Worm (Caenorhabditis elegans) whole organism, L1 larva: ENCODE data around the gene F18E9.7.

Experiments
- C04F5.9 ChIP-seq: sonication (generic microtip); optimal IDR thresholded peaks from 2 replicates; lab custom pipeline; 2016; ENCODE audit warnings: missing genetic modification characterization, missing compliant biosample characterization
- C16A3.4 ChIP-seq: fragments of 150-350 bp; optimal IDR thresholded peaks from 2 replicates; lab custom pipeline; 2014; ENCODE audit warnings: missing biosample characterization, missing genetic modification characterization
- F16B12.6 ChIP-seq: fragments of 150-350 bp; optimal IDR thresholded peaks from 2 replicates; lab custom pipeline; 2014; ENCODE audit warnings: missing biosample characterization, missing genetic modification characterization
- Y116A8C.19 ChIP-seq: sonication (generic microtip); optimal IDR thresholded peaks from 2 replicates; lab custom pipeline; 2016; ENCODE audit warnings: missing compliant biosample characterization, missing genetic modification characterization, borderline replicate concordance
- alr-1 ChIP-seq: fragments of 200-800 bp; sonication (Bioruptor generic); optimal IDR thresholded peaks from 2 replicates; lab custom pipeline; 2018; ENCODE audit warnings: borderline replicate concordance, mild to moderate bottlenecking, missing genetic modification characterization, missing compliant biosample characterization
- blmp-1 ChIP-seq: fragments of 150-350 bp; optimal IDR thresholded peaks from 2 replicates; lab custom pipeline; 2014; ENCODE audit warnings: missing biosample characterization, missing genetic modification characterization
- ceh-82 ChIP-seq, 3 experiments: fragments of 150-350 bp in 1 of 3; sonication (generic microtip) in 2 of 3; optimal IDR thresholded peaks; 2 replicates each; lab custom pipeline; 2014 to 2017; ENCODE audit warnings: missing biosample characterization in 3 of 3, missing genetic modification characterization in 3 of 3
- ceh-90 ChIP-seq: sonication (generic microtip); optimal IDR thresholded peaks from 2 replicates; lab custom pipeline; 2016; ENCODE audit warnings: missing genetic modification characterization, missing compliant biosample characterization
- dpl-1 ChIP-seq, 3 experiments: fragments of 150-350 bp in 2 of 3; sonication (generic microtip) in 1 of 3; optimal IDR thresholded peaks; 2 replicates each; lab custom pipeline; 2014 to 2017; ENCODE audit warnings: missing biosample characterization in 3 of 3, missing genetic modification characterization in 3 of 3, missing genetic modification reagents in 3 of 3
- efl-1 ChIP-seq, 4 experiments: fragments of 150-350 bp; optimal IDR thresholded peaks in 3 of 4; peaks in 1 of 4; 1 replicate in 1 of 4; 2 replicates in 3 of 4; lab custom pipeline; 2014; ENCODE audit warnings: missing biosample characterization in 2 of 4, missing genetic modification characterization in 2 of 4, missing genetic modification reagents in 2 of 4
- egl-13 ChIP-seq: sonication (generic microtip); optimal IDR thresholded peaks from 2 replicates; lab custom pipeline; 2016; ENCODE audit warnings: missing genotype, missing genetic modification reagents, missing genetic modification characterization, missing compliant biosample characterization
- elt-2 ChIP-seq: sonication (generic microtip); optimal IDR thresholded peaks from 2 replicates; lab custom pipeline; 2016; ENCODE audit warnings: missing genetic modification characterization, mild to moderate bottlenecking, inconsistent platforms, missing compliant biosample characterization, missing genetic modification reagents
- fkh-8 ChIP-seq: sonication (generic microtip); optimal IDR thresholded peaks from 2 replicates; lab custom pipeline; 2016; ENCODE audit warnings: mild to moderate bottlenecking, missing genetic modification characterization, missing compliant biosample characterization
- hlh-17 ChIP-seq: fragments of 200-800 bp; sonication (Bioruptor generic); optimal IDR thresholded peaks from 2 replicates; lab custom pipeline; 2018; ENCODE audit warnings: missing genetic modification characterization, mild to moderate bottlenecking, missing compliant biosample characterization, moderate library complexity, borderline replicate concordance
- hlh-4 ChIP-seq: sonication (generic microtip); optimal IDR thresholded peaks from 2 replicates; lab custom pipeline; 2016; ENCODE audit warnings: mild to moderate bottlenecking, missing genetic modification characterization, missing compliant biosample characterization
- hpl-2 ChIP-seq: fragments of 150-350 bp; optimal IDR thresholded peaks from 2 replicates; lab custom pipeline; 2014; ENCODE audit warnings: missing biosample characterization, missing genetic modification reagents, missing genetic modification characterization
- irx-1 ChIP-seq: sonication (generic microtip); optimal IDR thresholded peaks from 2 replicates; lab custom pipeline; 2016; ENCODE audit warnings: missing genetic modification characterization, missing compliant biosample characterization
- isw-1 ChIP-seq: fragments of 200-800 bp; sonication (Bioruptor generic); IDR thresholded peaks from 2 replicates; pipeline ENCODE4 v1.3.6; 2022; ENCODE audit warnings: missing genetic modification characterization, missing compliant biosample characterization
- jun-1 ChIP-seq: fragments of 150-350 bp; optimal IDR thresholded peaks from 2 replicates; lab custom pipeline; 2014; ENCODE audit warnings: missing biosample characterization, missing genetic modification reagents, missing genetic modification characterization
- lin-13 ChIP-seq: fragments of 150-350 bp; optimal IDR thresholded peaks from 2 replicates; lab custom pipeline; 2014; ENCODE audit warnings: missing biosample characterization, missing genetic modification reagents, missing genetic modification characterization
- lin-14 ChIP-seq: fragments of 200-800 bp; sonication (Bioruptor generic); optimal IDR thresholded peaks from 2 replicates; lab custom pipeline; 2018; ENCODE audit warnings: mild to moderate bottlenecking, missing genetic modification characterization, moderate library complexity, missing compliant biosample characterization
- lin-15B ChIP-seq: fragments of 150-350 bp; sonication (generic microtip); optimal IDR thresholded peaks from 3 replicates; lab custom pipeline; 2014; ENCODE audit warnings: missing biosample characterization, missing genetic modification characterization
- lin-39 ChIP-seq: fragments of 150-350 bp; optimal IDR thresholded peaks from 2 replicates; lab custom pipeline; 2014; ENCODE audit warnings: missing biosample characterization, missing genetic modification reagents, missing genetic modification characterization
- lsy-2 ChIP-seq, 2 experiments: fragments of 150-350 bp; optimal IDR thresholded peaks; 2 replicates each; lab custom pipeline; 2014; ENCODE audit warnings: missing biosample characterization in 2 of 2, missing genetic modification characterization in 2 of 2
- mdl-1 ChIP-seq, 2 experiments: fragments of 150-350 bp; optimal IDR thresholded peaks; 2 replicates each; lab custom pipeline; 2014 to 2017; ENCODE audit warnings: missing biosample characterization in 2 of 2, missing genetic modification characterization in 2 of 2, inconsistent platforms in 1 of 2
- nhr-12 ChIP-seq: sonication (generic microtip); optimal IDR thresholded peaks from 2 replicates; lab custom pipeline; 2017; ENCODE audit warnings: missing biosample characterization, missing genetic modification characterization
- nhr-19 ChIP-seq: fragments of 200-800 bp; sonication (Bioruptor generic); conservative IDR thresholded peaks from 2 replicates; pipeline ENCODE4 v1.3.6; 2022; ENCODE audit warnings: missing genetic modification characterization, missing compliant biosample characterization
- nhr-20 ChIP-seq: sonication (generic microtip); optimal IDR thresholded peaks from 2 replicates; lab custom pipeline; 2016; ENCODE audit warnings: mild to moderate bottlenecking, missing genetic modification characterization, missing compliant biosample characterization
- nhr-28 ChIP-seq: fragments of 150-350 bp; optimal IDR thresholded peaks from 2 replicates; lab custom pipeline; 2014; ENCODE audit warnings: missing biosample characterization, missing genetic modification characterization
- nhr-47 ChIP-seq: sonication (generic microtip); optimal IDR thresholded peaks from 2 replicates; lab custom pipeline; 2016; ENCODE audit warnings: mild to moderate bottlenecking, missing genetic modification characterization, moderate library complexity, missing compliant biosample characterization
- nhr-71 ChIP-seq: sonication (generic microtip); optimal IDR thresholded peaks from 2 replicates; lab custom pipeline; 2016; ENCODE audit warnings: mild to moderate bottlenecking, missing genetic modification characterization, moderate library complexity, missing compliant biosample characterization
- nhr-76 ChIP-seq: sonication (generic microtip); optimal IDR thresholded peaks from 2 replicates; lab custom pipeline; 2017; ENCODE audit warnings: missing biosample characterization, missing genetic modification characterization
- nhr-85 ChIP-seq: sonication (generic microtip); peaks from one replicate; lab custom pipeline; 2016; ENCODE audit warnings: missing genetic modification characterization, inconsistent platforms, missing compliant biosample characterization
- nhr-90 ChIP-seq: sonication (generic microtip); optimal IDR thresholded peaks from 2 replicates; lab custom pipeline; 2016; ENCODE audit warnings: mild to moderate bottlenecking, missing genetic modification characterization, missing compliant biosample characterization; ENCODE audit not compliant: poor library complexity
- pag-3 ChIP-seq: sonication (generic microtip); optimal IDR thresholded peaks from 2 replicates; lab custom pipeline; 2017; ENCODE audit warnings: missing genetic modification characterization, mild to moderate bottlenecking, missing compliant biosample characterization, antibody characterized with exemption, borderline replicate concordance; ENCODE audit not compliant: insufficient read depth
- pax-3 ChIP-seq: fragments of 200-800 bp; sonication (Bioruptor generic); optimal IDR thresholded peaks from 2 replicates; lab custom pipeline; 2018; ENCODE audit warnings: mild to moderate bottlenecking, missing genetic modification characterization, moderate library complexity, missing compliant biosample characterization
- pqm-1 ChIP-seq: sonication (generic microtip); optimal IDR thresholded peaks from 3 replicates; lab custom pipeline; 2017; ENCODE audit warnings: missing biosample characterization, missing genetic modification characterization
- rnt-1 ChIP-seq: sonication (generic microtip); optimal IDR thresholded peaks from 2 replicates; lab custom pipeline; 2016; ENCODE audit warnings: mild to moderate bottlenecking, missing genetic modification characterization, moderate library complexity, missing compliant biosample characterization
- skn-1 ChIP-seq: fragments of 150-350 bp; optimal IDR thresholded peaks from 2 replicates; lab custom pipeline; 2014; ENCODE audit warnings: missing biosample characterization, missing genetic modification characterization
- snu-23 ChIP-seq: sonication (generic microtip); optimal IDR thresholded peaks from 2 replicates; lab custom pipeline; 2016; ENCODE audit warnings: missing genetic modification characterization, missing compliant biosample characterization
- sptf-1 ChIP-seq: fragments of 150-350 bp; optimal IDR thresholded peaks from 2 replicates; lab custom pipeline; 2014; ENCODE audit warnings: missing biosample characterization, missing genetic modification characterization
- sup-37 ChIP-seq: fragments of 200-800 bp; sonication (Bioruptor generic); optimal IDR thresholded peaks from 2 replicates; lab custom pipeline; 2018; ENCODE audit warnings: mild to moderate bottlenecking, missing genetic modification characterization, missing compliant biosample characterization
- unc-130 ChIP-seq: fragments of 150-350 bp; optimal IDR thresholded peaks from 2 replicates; lab custom pipeline; 2017; ENCODE audit warnings: missing biosample characterization, missing genetic modification characterization, inconsistent platforms
- unc-62 ChIP-seq: fragments of 150-350 bp; optimal IDR thresholded peaks from 2 replicates; lab custom pipeline; 2014; ENCODE audit warnings: missing biosample characterization, missing genetic modification reagents, missing genetic modification characterization
- unc-86 ChIP-seq: sonication (generic microtip); optimal IDR thresholded peaks from 2 replicates; lab custom pipeline; 2016; ENCODE audit warnings: missing genetic modification characterization, missing compliant biosample characterization
- vab-15 ChIP-seq: sonication (generic microtip); optimal IDR thresholded peaks from 2 replicates; lab custom pipeline; 2017; ENCODE audit warnings: missing genotype, mild to moderate bottlenecking, missing genetic modification characterization, missing compliant biosample characterization
- xbp-1 ChIP-seq: sonication (generic microtip); optimal IDR thresholded peaks from 2 replicates; lab custom pipeline; 2016; ENCODE audit warnings: missing genetic modification characterization, missing compliant biosample characterization
- zag-1 ChIP-seq: fragments of 150-350 bp; optimal IDR thresholded peaks from 2 replicates; lab custom pipeline; 2014; ENCODE audit warnings: missing biosample characterization, missing genetic modification characterization
- ztf-11 ChIP-seq, 2 experiments: sonication (generic microtip); optimal IDR thresholded peaks; 2 replicates each; lab custom pipeline; 2016 to 2017; ENCODE audit warnings: missing genetic modification characterization in 2 of 2, missing biosample characterization in 1 of 2, missing compliant biosample characterization in 1 of 2

Gene F18E9.7

DNA sequence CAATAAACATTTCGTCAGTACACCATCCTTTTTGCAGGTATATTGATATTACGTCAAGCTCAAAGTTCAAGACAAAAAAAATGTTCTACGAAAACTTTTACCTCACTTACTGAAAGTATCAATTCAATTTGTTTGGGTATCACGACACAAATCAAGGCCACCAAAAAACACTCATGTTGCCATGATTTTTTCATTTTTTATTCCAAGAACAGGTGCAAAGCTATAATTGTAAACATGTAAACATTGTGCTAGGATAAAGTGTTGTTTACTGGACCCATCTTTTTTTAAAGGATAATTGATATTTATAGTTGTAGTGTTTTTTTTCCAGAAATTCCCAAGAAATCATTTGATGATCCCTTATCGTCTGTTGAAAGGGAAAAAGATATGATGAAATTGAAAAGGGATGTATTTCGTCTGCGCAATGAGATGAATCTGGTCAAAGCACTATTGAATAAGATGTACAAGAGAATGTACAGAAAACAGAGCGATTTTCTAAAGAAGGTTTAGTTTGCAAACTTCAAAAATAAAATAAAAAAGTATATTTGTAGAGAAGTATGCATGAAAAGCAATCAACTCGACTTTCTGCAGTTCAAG, 14.7 kb downstream of the F18E9.7 start:
- no peak for TF ChIP-seq irx-1
- TF ChIP-seq nhr-20 (tag; lab: Kevin White, UChicago), result peak; percentile 41
- no peak for TF ChIP-seq Y116A8C.19 (tag; lab: Kevin White, UChicago)
- TF ChIP-seq lin-39 (tag; lab: Kevin White, UChicago), result no peak
- peak; percentile 43 for TF ChIP-seq nhr-71 (tag; lab: Kevin White, UChicago)
- TF ChIP-seq lin-14 (GFP tag; lab: Kevin White, UChicago), result peak; percentile 36
- no peak for TF ChIP-seq C16A3.4 (tag; lab: Kevin White, UChicago)
- peak; percentile 33 for TF ChIP-seq nhr-47
- no peak for TF ChIP-seq sptf-1 (tag; lab: Kevin White, UChicago)
- no peak for TF ChIP-seq ztf-11 (tag; optimal IDR thresholded peaks at IDR 0.05; lab: Kevin White, UChicago)
- TF ChIP-seq blmp-1, result peak; percentile 90
- TF ChIP-seq nhr-85, result peak; percentile 55
- no peak for TF ChIP-seq egl-13
- no peak for TF ChIP-seq vab-15 (tag; lab: Kevin White, UChicago)
- TF ChIP-seq pqm-1, result no peak
- TF ChIP-seq hlh-4 (tag; lab: Kevin White, UChicago), result peak; percentile 86
- TF ChIP-seq skn-1 (tag; lab: Kevin White, UChicago), result no peak
- TF ChIP-seq unc-130 (tag; lab: Kevin White, UChicago), result no peak
- TF ChIP-seq mdl-1 (tag; optimal IDR thresholded peaks at IDR 0.05; lab: Kevin White, UChicago), result no peak
- no peak for TF ChIP-seq lin-13
- TF ChIP-seq isw-1 (GFP tag; lab: Robert Waterston, UW), result no peak
- no peak for TF ChIP-seq hlh-17
- no peak for TF ChIP-seq dpl-1 (GFP tag; optimal IDR thresholded peaks at IDR 0.05; lab: Kevin White, UChicago)
- 0 out of 2 replicates have a peak, but pooled peaks have one; percentile 19 for TF ChIP-seq nhr-19 (GFP tag; lab: Robert Waterston, UW)
- no peak for TF ChIP-seq nhr-76 (tag; lab: Kevin White, UChicago)
- no peak for TF ChIP-seq C04F5.9 (tag; lab: Kevin White, UChicago)
- no peak for TF ChIP-seq ceh-90
- TF ChIP-seq ceh-82 (tag; optimal IDR thresholded peaks at IDR 0.05; lab: Kevin White, UChicago), result no peak
- TF ChIP-seq lin-15B (tag; lab: Kevin White, UChicago), result no peak
- no peak for TF ChIP-seq unc-62 (GFP tag; lab: Kevin White, UChicago)
- no peak for TF ChIP-seq unc-86 (tag; lab: Kevin White, UChicago)
- no peak for TF ChIP-seq rnt-1
- no peak for TF ChIP-seq alr-1 (tag; lab: Kevin White, UChicago)
- TF ChIP-seq F16B12.6 (tag; lab: Kevin White, UChicago), result no peak
- no peak for TF ChIP-seq fkh-8 (tag; lab: Kevin White, UChicago)
- no peak for TF ChIP-seq pax-3 (tag; lab: Kevin White, UChicago)
- TF ChIP-seq lsy-2 (tag; optimal IDR thresholded peaks at IDR 0.05; lab: Kevin White, UChicago), result no peak
- no peak for TF ChIP-seq nhr-12 (tag; lab: Kevin White, UChicago)
- TF ChIP-seq zag-1 (tag; lab: Kevin White, UChicago), result no peak
- TF ChIP-seq sup-37 (GFP tag; lab: Kevin White, UChicago), result no peak
- no peak for TF ChIP-seq hpl-2 (GFP tag; lab: Kevin White, UChicago)

DNA sequence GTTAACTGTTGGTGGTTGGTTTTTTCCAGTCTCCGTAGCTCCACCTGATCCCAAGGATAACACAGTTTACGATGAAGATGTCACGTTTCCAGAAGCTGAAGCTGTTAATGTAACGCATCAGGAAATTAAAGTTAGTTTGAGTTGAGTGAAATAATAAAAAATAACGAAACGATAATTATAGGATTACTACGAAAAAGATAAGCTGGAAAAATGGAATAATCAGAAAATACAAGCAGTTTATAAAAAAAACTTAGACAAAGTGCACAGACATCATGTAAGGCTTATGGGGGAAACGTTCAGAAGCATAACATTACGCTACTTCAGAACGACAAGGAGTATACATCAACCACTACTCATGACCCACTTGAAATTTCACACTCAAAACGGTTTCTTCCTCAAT, 16.1 kb downstream of the F18E9.7 start, which contains the start of gene F18E9.8:
Gene F18E9.8 (minus strand): TSS at position 101 of the 400 bp plus-strand sequence.
- TF ChIP-seq snu-23 (GFP tag; lab: Kevin White, UChicago), result no peak
- TF ChIP-seq isw-1 (GFP tag; lab: Robert Waterston, UW), result no peak
- no peak for TF ChIP-seq nhr-19 (GFP tag; lab: Robert Waterston, UW)
- no peak for TF ChIP-seq lin-14 (GFP tag; lab: Kevin White, UChicago)
- TF ChIP-seq Y116A8C.19 (tag; lab: Kevin White, UChicago), result no peak
- TF ChIP-seq unc-62 (GFP tag; lab: Kevin White, UChicago), result no peak
- TF ChIP-seq xbp-1 (tag; lab: Kevin White, UChicago), result no peak
- TF ChIP-seq egl-13, result no peak
- TF ChIP-seq ceh-82 (tag; optimal IDR thresholded peaks at IDR 0.05; lab: Kevin White, UChicago), result no peak
- TF ChIP-seq F16B12.6 (tag; lab: Kevin White, UChicago), result no peak
- no peak for TF ChIP-seq elt-2 (tag; lab: Kevin White, UChicago)
- no peak for TF ChIP-seq lsy-2 (tag; optimal IDR thresholded peaks at IDR 0.05; lab: Kevin White, UChicago)
- TF ChIP-seq jun-1 (tag; lab: Kevin White, UChicago), result no peak
- no peak for TF ChIP-seq nhr-28 (tag; lab: Kevin White, UChicago)
- no peak for TF ChIP-seq efl-1 (optimal IDR thresholded peaks at IDR 0.05; lab: Kevin White, UChicago)
- TF ChIP-seq efl-1 (GFP tag; optimal IDR thresholded peaks at IDR 0.05 in 1 of 2; lab: Kevin White, UChicago), result no peak
- TF ChIP-seq nhr-85, result no peak
- no peak for TF ChIP-seq pag-3 (tag; lab: Kevin White, UChicago)
- TF ChIP-seq nhr-90 (tag; lab: Kevin White, UChicago), result no peak
